Fruit fly (Drosophila melanogaster) whole organism, embryonic: Measurements from ENCODE around the gene Duox.

Source experiments
- Adf1 ChIP-seq: fragments of 200-800 bp; sonication (Bioruptor generic); IDR thresholded peaks from 2 replicates; pipeline ENCODE4 v1.3.6; 2022; ENCODE audit warnings: missing biosample characterization, missing genetic modification characterization
- Asciz ChIP-seq: fragments of 200-800 bp; sonication (Bioruptor generic); optimal IDR thresholded peaks from 2 replicates; lab custom pipeline; 2017; ENCODE audit warnings: missing biosample characterization, mild to moderate bottlenecking, missing genetic modification characterization, missing genetic modification reagents
- BtbVII ChIP-seq: fragments of 200-800 bp; sonication (Bioruptor generic); optimal IDR thresholded peaks from 3 replicates; lab custom pipeline; 2017; ENCODE audit warnings: missing biosample characterization, mild to moderate bottlenecking, missing genetic modification characterization
- CG1024 ChIP-seq: fragments of 200-800 bp; sonication (Bioruptor generic); IDR thresholded peaks from 2 replicates; pipeline ENCODE4 v1.3.6; 2022; ENCODE audit warnings: missing biosample characterization, missing genetic modification characterization
- CG10274 ChIP-seq: fragments of 200-800 bp; sonication (Bioruptor generic); optimal IDR thresholded peaks from 3 replicates; lab custom pipeline; 2017; ENCODE audit warnings: missing biosample characterization, mild to moderate bottlenecking, missing genetic modification characterization
- CG10565 ChIP-seq: fragments of 200-800 bp; sonication (Bioruptor generic); optimal IDR thresholded peaks from 3 replicates; lab custom pipeline; 2016; ENCODE audit warnings: missing biosample characterization, mild to moderate bottlenecking, missing genetic modification characterization
- CG11723 ChIP-seq: fragments of 200-800 bp; sonication (Bioruptor generic); optimal IDR thresholded peaks from 2 replicates; lab custom pipeline; 2017; ENCODE audit warnings: missing biosample characterization, mild to moderate bottlenecking, missing genetic modification characterization
- CG12071 ChIP-seq: fragments of 200-800 bp; sonication (Bioruptor generic); optimal IDR thresholded peaks from 3 replicates; lab custom pipeline; 2018; ENCODE audit warnings: missing biosample characterization, mild to moderate bottlenecking, missing genetic modification characterization
- CG1233 ChIP-seq: fragments of 200-800 bp; sonication (Bioruptor generic); optimal IDR thresholded peaks from 4 replicates; lab custom pipeline; 2018; ENCODE audit warnings: missing biosample characterization, mild to moderate bottlenecking, missing genetic modification characterization
- CG12942 ChIP-seq: fragments of 200-800 bp; sonication (Bioruptor generic); optimal IDR thresholded peaks from 3 replicates; lab custom pipeline; 2016; ENCODE audit warnings: missing biosample characterization, missing genetic modification characterization
- CG13296 ChIP-seq: fragments of 200-800 bp; sonication (Bioruptor generic); optimal IDR thresholded peaks from 3 replicates; lab custom pipeline; 2018; ENCODE audit warnings: missing biosample characterization, mild to moderate bottlenecking, missing genetic modification characterization
- CG15514 ChIP-seq: fragments of 200-800 bp; sonication (Bioruptor generic); optimal IDR thresholded peaks from 3 replicates; lab custom pipeline; 2017; ENCODE audit warnings: missing biosample characterization, missing genetic modification characterization, mild to moderate bottlenecking, moderate library complexity, missing genetic modification reagents
- CG17186 ChIP-seq: fragments of 200-800 bp; sonication (Bioruptor generic); optimal IDR thresholded peaks from 3 replicates; lab custom pipeline; 2017; ENCODE audit warnings: missing biosample characterization, missing genetic modification reagents, missing genetic modification characterization
- CG17328 ChIP-seq: fragments of 200-800 bp; sonication (Bioruptor generic); IDR thresholded peaks from 2 replicates; pipeline ENCODE4 v1.3.6; 2022; ENCODE audit warnings: missing biosample characterization, missing genetic modification characterization
- CG18599 ChIP-seq: fragments of 200-800 bp; sonication (Bioruptor generic); optimal IDR thresholded peaks from 3 replicates; lab custom pipeline; 2017; ENCODE audit warnings: missing biosample characterization, missing genetic modification characterization, mild to moderate bottlenecking, moderate library complexity, missing genetic modification reagents
- CG18764 ChIP-seq: fragments of 200-800 bp; sonication (Bioruptor generic); optimal IDR thresholded peaks from 3 replicates; lab custom pipeline; 2016; ENCODE audit warnings: missing biosample characterization, missing genetic modification characterization
- CG2116 ChIP-seq: fragments of 200-800 bp; sonication (Bioruptor generic); optimal IDR thresholded peaks from 3 replicates; lab custom pipeline; 2018; ENCODE audit warnings: missing biosample characterization, mild to moderate bottlenecking, missing genetic modification characterization
- CG2678 ChIP-seq: fragments of 200-800 bp; sonication (Bioruptor generic); optimal IDR thresholded peaks from 3 replicates; lab custom pipeline; 2019; ENCODE audit warnings: missing biosample characterization, mild to moderate bottlenecking, missing genetic modification characterization, moderate library complexity
- CG3407 ChIP-seq: fragments of 200-800 bp; sonication (Bioruptor generic); optimal IDR thresholded peaks from 2 replicates; lab custom pipeline; 2018; ENCODE audit warnings: missing biosample characterization, mild to moderate bottlenecking, missing genetic modification characterization
- CG3995 ChIP-seq: fragments of 200-800 bp; sonication (Bioruptor generic); optimal IDR thresholded peaks from 3 replicates; lab custom pipeline; 2016; ENCODE audit warnings: missing biosample characterization, missing genetic modification characterization
- CG4328 ChIP-seq: fragments of 200-800 bp; sonication (Bioruptor generic); optimal IDR thresholded peaks from 3 replicates; lab custom pipeline; 2017; ENCODE audit warnings: missing biosample characterization, missing genetic modification reagents, missing genetic modification characterization
- CG5180 ChIP-seq: fragments of 200-800 bp; sonication (Bioruptor generic); optimal IDR thresholded peaks from 3 replicates; lab custom pipeline; 2017; ENCODE audit warnings: missing biosample characterization, missing genetic modification characterization, mild to moderate bottlenecking, moderate library complexity, missing genetic modification reagents
- CG6813 ChIP-seq: fragments of 200-800 bp; sonication (Bioruptor generic); optimal IDR thresholded peaks from 2 replicates; lab custom pipeline; 2017; ENCODE audit warnings: missing biosample characterization, missing genetic modification characterization, mild to moderate bottlenecking, moderate library complexity, missing genetic modification reagents
- CG8290 ChIP-seq, 3 experiments: fragments of 200-800 bp; sonication (Bioruptor generic); optimal IDR thresholded peaks; 2 replicates each; lab custom pipeline; 2016 to 2019; ENCODE audit warnings: missing biosample characterization in 3 of 3, missing genetic modification characterization in 3 of 3, mild to moderate bottlenecking in 2 of 3, moderate library complexity in 1 of 3
- CG8359 ChIP-seq: fragments of 200-800 bp; sonication (Bioruptor generic); optimal IDR thresholded peaks from 2 replicates; lab custom pipeline; 2017; ENCODE audit warnings: missing biosample characterization, mild to moderate bottlenecking, missing genetic modification characterization, borderline replicate concordance
- Eip74EF ChIP-seq, 2 experiments: fragments of 200-800 bp in 1 of 2; fragments of >200 bp in 1 of 2; sonication (Bioruptor generic) in 1 of 2; optimal IDR thresholded peaks; 2 replicates each; lab custom pipeline; 2017 to 2019; ENCODE audit warnings: missing biosample characterization in 2 of 2, missing genetic modification characterization in 2 of 2, mild to moderate bottlenecking in 1 of 2, moderate library complexity in 1 of 2
- Fer1 ChIP-seq: fragments of 200-800 bp; sonication (Bioruptor generic); optimal IDR thresholded peaks from 2 replicates; lab custom pipeline; 2017; ENCODE audit warnings: missing biosample characterization, mild to moderate bottlenecking, missing genetic modification characterization
- GATAe ChIP-seq: fragments of 200-800 bp; sonication (Bioruptor generic); conservative IDR thresholded peaks from 2 replicates; pipeline ENCODE4 v1.3.6; 2022; ENCODE audit warnings: missing biosample characterization, missing genetic modification characterization
- HLHmδ ChIP-seq: fragments of 200-800 bp; sonication (Bioruptor generic); optimal IDR thresholded peaks from 2 replicates; lab custom pipeline; 2018; ENCODE audit warnings: missing biosample characterization, mild to moderate bottlenecking, missing genetic modification characterization, moderate library complexity
- Hmr ChIP-seq: fragments of 200-800 bp; sonication (Bioruptor generic); optimal IDR thresholded peaks from 3 replicates; lab custom pipeline; 2017; ENCODE audit warnings: mild to moderate bottlenecking, missing biosample characterization, missing genetic modification reagents, missing genetic modification characterization
- MTF-1 ChIP-seq: fragments of 200-800 bp; sonication (Bioruptor generic); optimal IDR thresholded peaks from 2 replicates; lab custom pipeline; 2018; ENCODE audit warnings: missing biosample characterization, mild to moderate bottlenecking, missing genetic modification characterization, borderline replicate concordance
- Med ChIP-seq: fragments of 200-800 bp; sonication (Bioruptor generic); peaks from one replicate; lab custom pipeline; 2016; ENCODE audit warnings: missing biosample characterization, missing genetic modification characterization, mild to moderate bottlenecking, inconsistent platforms, moderate library complexity
- Meics ChIP-seq: fragments of 200-800 bp; sonication (Bioruptor generic); optimal IDR thresholded peaks from 2 replicates; lab custom pipeline; 2017; ENCODE audit warnings: missing biosample characterization, mild to moderate bottlenecking, missing genetic modification characterization
- NFAT ChIP-seq: fragments of 200-800 bp; sonication (Bioruptor generic); IDR thresholded peaks from 2 replicates; pipeline ENCODE4 v1.3.6; 2022; ENCODE audit warnings: missing biosample characterization, missing genetic modification characterization
- Xrp1 ChIP-seq: fragments of 200-800 bp; sonication (Bioruptor generic); IDR thresholded peaks from 2 replicates; pipeline ENCODE4 v1.3.6; 2022; ENCODE audit warnings: missing biosample characterization, missing genetic modification characterization
- ara ChIP-seq: fragments of 200-800 bp; sonication (Bioruptor generic); IDR thresholded peaks from 2 replicates; pipeline ENCODE4 v1.3.6; 2022; ENCODE audit warnings: missing biosample characterization, missing genetic modification characterization
- caup ChIP-seq: fragments of 200-800 bp; sonication (Bioruptor generic); optimal IDR thresholded peaks from 3 replicates; lab custom pipeline; 2017; ENCODE audit warnings: missing biosample characterization, mild to moderate bottlenecking, missing genetic modification characterization, moderate library complexity; ENCODE audit not compliant: severe bottlenecking
- gce ChIP-seq: fragments of 200-800 bp; sonication (Bioruptor generic); IDR thresholded peaks from 3 replicates; pipeline ENCODE4 v1.3.6; 2022; ENCODE audit warnings: missing biosample characterization, missing genetic modification characterization
- klu ChIP-seq: fragments of 200-800 bp; sonication (Bioruptor generic); IDR thresholded peaks from 2 replicates; pipeline ENCODE4 v1.3.6; 2022; ENCODE audit warnings: missing biosample characterization, missing genetic modification characterization
- lola ChIP-seq, 3 experiments: fragments of >200 bp in 2 of 3; fragments of 200-800 bp in 1 of 3; sonication (Bioruptor generic) in 1 of 3; optimal IDR thresholded peaks; 2 replicates each; lab custom pipeline; 2017 to 2019; ENCODE audit warnings: missing biosample characterization in 3 of 3, missing genetic modification characterization in 3 of 3, mild to moderate bottlenecking in 1 of 3, moderate library complexity in 1 of 3
- mam ChIP-seq: fragments of 200-800 bp; sonication (Bioruptor generic); optimal IDR thresholded peaks from 3 replicates; lab custom pipeline; 2016; ENCODE audit warnings: missing biosample characterization, missing genetic modification characterization
- mirr ChIP-seq: fragments of 200-800 bp; sonication (Bioruptor generic); optimal IDR thresholded peaks from 3 replicates; lab custom pipeline; 2018; ENCODE audit warnings: missing biosample characterization, mild to moderate bottlenecking, missing genetic modification characterization
- nau ChIP-seq: fragments of 200-800 bp; sonication (Bioruptor generic); optimal IDR thresholded peaks from 3 replicates; lab custom pipeline; 2017; ENCODE audit warnings: missing biosample characterization, mild to moderate bottlenecking, missing genetic modification characterization, missing genetic modification reagents
- odd ChIP-seq: fragments of 200-800 bp; sonication (Bioruptor generic); optimal IDR thresholded peaks from 2 replicates; lab custom pipeline; 2017; ENCODE audit warnings: missing biosample characterization, mild to moderate bottlenecking, missing genetic modification characterization
- sens ChIP-seq: fragments of 200-800 bp; sonication (Bioruptor generic); peaks from one replicate; lab custom pipeline; 2016; ENCODE audit warnings: missing biosample characterization, missing genetic modification characterization
- sqz ChIP-seq: fragments of 200-800 bp; sonication (Bioruptor generic); optimal IDR thresholded peaks from 3 replicates; lab custom pipeline; 2018; ENCODE audit warnings: missing biosample characterization, mild to moderate bottlenecking, missing genetic modification characterization
- tup ChIP-seq: fragments of 200-800 bp; sonication (Bioruptor generic); optimal IDR thresholded peaks from 2 replicates; lab custom pipeline; 2016; ENCODE audit warnings: missing biosample characterization, mild to moderate bottlenecking, missing genetic modification characterization, moderate library complexity
- wdn ChIP-seq: fragments of 200-800 bp; sonication (Bioruptor generic); IDR thresholded peaks from 2 replicates; pipeline ENCODE4 v1.3.6; 2022; ENCODE audit warnings: missing biosample characterization, missing genetic modification characterization

Gene Duox

dm6 chr2L:2864601-2865000 lies 34.6 kb upstream of the Duox start:
- TF ChIP-seq CG18764 (GFP tag; lab: Kevin White, UChicago) (peak; percentile 32), CG15514 (GFP tag; lab: Kevin White, UChicago) (peak; percentile 41), Hmr (peak; percentile 20), tup (GFP tag; lab: Kevin White, UChicago) (peak; percentile 17), CG17186 (GFP tag; lab: Kevin White, UChicago) (peak; percentile 14), CG2678 (peak; percentile 34), mirr (GFP tag; lab: Kevin White, UChicago) (peak; percentile 14), Asciz (peak; percentile 50), BtbVII (peak; percentile 27), sqz (GFP tag; lab: Kevin White, UChicago) (peak; percentile 35), NFAT (GFP tag; lab: Robert Waterston, UW) (no peak), Adf1 (GFP tag; lab: Robert Waterston, UW) (no peak), CG8290 (GFP tag; optimal IDR thresholded peaks at IDR 0.05; lab: Kevin White, UChicago) (no peak), CG8290 (tag; optimal IDR thresholded peaks at IDR 0.05; lab: Kevin White, UChicago) (peak in 1 of 2 experiments; percentile 62), nau (GFP tag; lab: Kevin White, UChicago) (peak; percentile 13), CG11723 (GFP tag; lab: Kevin White, UChicago) (peak; percentile 11), Eip74EF (GFP tag; optimal IDR thresholded peaks at IDR 0.05; lab: Kevin White, UChicago) (no peak), GATAe (GFP tag; lab: Robert Waterston, UW) (no peak), CG10565 (no peak), CG8359 (GFP tag; lab: Kevin White, UChicago) (no peak), Xrp1 (GFP tag; lab: Robert Waterston, UW) (peak; percentile 57), CG4328 (peak; percentile 28), Med (GFP tag; lab: Kevin White, UChicago) (peak; percentile 66), lola (GFP tag; optimal IDR thresholded peaks at IDR 0.05; lab: Kevin White, UChicago) (no peak), CG10274 (GFP tag; lab: Kevin White, UChicago) (peak; percentile 15), HLHmδ (GFP tag; lab: Kevin White, UChicago) (peak; percentile 87), CG17328 (peak; percentile 20; the same call in 1 of the 2 replicates), CG1233 (GFP tag; lab: Kevin White, UChicago) (peak; percentile 30), ara (0 out of 2 replicates have a peak, but pooled peaks have one; percentile 34), sens (GFP tag; lab: Kevin White, UChicago) (peak; percentile 65), CG1024 (peak; percentile 67; the same call in 1 of the 2 replicates), mam (no peak), wdn (no peak), CG2116 (no peak), odd (GFP tag; lab: Kevin White, UChicago) (peak; percentile 55), caup (GFP tag; lab: Kevin White, UChicago) (peak; percentile 49), klu (GFP tag; lab: Robert Waterston, UW) (no peak), gce (GFP tag; lab: Robert Waterston, UW) (0 out of 3 replicates have a peak, but pooled peaks have one; percentile 43), CG18599 (GFP tag; lab: Kevin White, UChicago) (peak; percentile 11), CG6813 (GFP tag; lab: Kevin White, UChicago) (peak; percentile 68), CG12942 (GFP tag; lab: Kevin White, UChicago) (no peak), CG5180 (GFP tag; lab: Kevin White, UChicago) (peak; percentile 25), CG3407 (GFP tag; lab: Kevin White, UChicago) (peak; percentile 20), Fer1 (GFP tag; lab: Kevin White, UChicago) (peak; percentile 8), CG12071 (peak; percentile 59), CG13296 (GFP tag; lab: Kevin White, UChicago) (peak; percentile 35), CG3995 (GFP tag; lab: Kevin White, UChicago) (no peak), Meics (GFP tag; lab: Kevin White, UChicago) (peak; percentile 19), MTF-1 (peak; percentile 34)
